Worm (Caenorhabditis elegans): ENCODE measurements around the gene Y81G3A.4.
"Not testable (repeated sequence)": the region's sequence is repeated elsewhere in the genome, so short reads cannot be mapped to it uniquely, and the experiment has no call there.

Y81G3A.4 gene

ce11 chrII:13078848-13079428 is 12.3 kb upstream of the Y81G3A.4 start, which contains the start of gene F42G4.6:
Gene F42G4.6, plus strand, starts transcription at chrII:13079378.
- TF ChIP-seq W03F9.2 (tag; optimal IDR thresholded peaks at IDR 0.05) (no peak), dao-5 (tag; optimal IDR thresholded peaks at IDR 0.05) (no peak), him-1 (tag; optimal IDR thresholded peaks at IDR 0.05) (no peak)

- TF ChIP-seq dao-5, him-1, W03F9.2 (tag; optimal IDR thresholded peaks at IDR 0.05): not testable (repeated sequence)
Measured at ce11 chrII:13080607-13081006, 10.6 kb upstream of the Y81G3A.4 start, which contains the start of gene Y81G3A.2. Gene Y81G3A.2, plus strand, starts transcription at chrII:13080907.

- TF ChIP-seq him-1, dao-5, W03F9.2 (tag; optimal IDR thresholded peaks at IDR 0.05): not testable (repeated sequence)
Measured at ce11 chrII:13082403-13082802, 8.8 kb upstream of the Y81G3A.4 start, which contains the start of gene Y81G3A.6. Gene Y81G3A.6, minus strand, starts transcription at chrII:13082503.

- TF ChIP-seq dao-5 (tag; optimal IDR thresholded peaks at IDR 0.05) (no peak), him-1 (tag; optimal IDR thresholded peaks at IDR 0.05) (no peak), W03F9.2 (tag; optimal IDR thresholded peaks at IDR 0.05) (no peak)
Measured at ce11 chrII:13083752-13084214, 7.4 kb upstream of the Y81G3A.4 start, which contains the start of the genes Y81G3A.1 and gcn-2. Gene Y81G3A.1, minus strand, starts transcription at chrII:13083926. Gene gcn-2, plus strand, starts transcription at chrII:13084164.

ce11 chrII:13085951-13086350 is 5.3 kb upstream of the Y81G3A.4 start:
- TF ChIP-seq him-1 (tag; optimal IDR thresholded peaks at IDR 0.05) (no peak), dao-5 (tag; optimal IDR thresholded peaks at IDR 0.05) (no peak), W03F9.2 (tag; optimal IDR thresholded peaks at IDR 0.05) (no peak)

- TF ChIP-seq W03F9.2 (tag; optimal IDR thresholded peaks at IDR 0.05) (no peak), him-1 (tag; optimal IDR thresholded peaks at IDR 0.05) (no peak), dao-5 (tag; optimal IDR thresholded peaks at IDR 0.05) (no peak)
Measured at ce11 chrII:13091857-13092256, 634 bp downstream of the Y81G3A.4 start.

ce11 chrII:13096345-13096744 is 5.1 kb downstream of the Y81G3A.4 start:
- TF ChIP-seq W03F9.2 (tag; optimal IDR thresholded peaks at IDR 0.05) = no peak

- no peak for TF ChIP-seq dao-5 (tag; optimal IDR thresholded peaks at IDR 0.05)
- TF ChIP-seq W03F9.2 (tag; optimal IDR thresholded peaks at IDR 0.05) = no peak
- TF ChIP-seq him-1 (tag; optimal IDR thresholded peaks at IDR 0.05) = no peak
Measured at ce11 chrII:13098175-13098574, 7.0 kb downstream of the Y81G3A.4 start, which contains the start of gene col-86. Gene col-86, minus strand, starts transcription at chrII:13098275.

ce11 chrII:13107719-13108118 is 16.5 kb downstream of the Y81G3A.4 start, which contains the start of gene pqn-32:
Gene pqn-32, plus strand, starts transcription at chrII:13108019.
- TF ChIP-seq dao-5 (tag; optimal IDR thresholded peaks at IDR 0.05) = no peak
- TF ChIP-seq him-1 (tag; optimal IDR thresholded peaks at IDR 0.05) = no peak
- TF ChIP-seq W03F9.2 (tag; optimal IDR thresholded peaks at IDR 0.05) = no peak

ce11 chrII:13116710-13117109 is 25.5 kb downstream of the Y81G3A.4 start, which contains the start of gene rict-1:
Gene rict-1, minus strand, starts transcription at chrII:13116810.
- TF ChIP-seq him-1 (tag; optimal IDR thresholded peaks at IDR 0.05) (no peak), dao-5 (tag; optimal IDR thresholded peaks at IDR 0.05) (no peak), W03F9.2 (tag; optimal IDR thresholded peaks at IDR 0.05) (no peak)

- peak; percentile 82 for TF ChIP-seq W03F9.2 (tag; optimal IDR thresholded peaks at IDR 0.05)
- TF ChIP-seq dao-5 (tag; optimal IDR thresholded peaks at IDR 0.05) = no peak
Measured at ce11 chrII:13117135-13117534, 25.9 kb downstream of the Y81G3A.4 start, which contains the start of gene gfm-1. Gene gfm-1, plus strand, starts transcription at chrII:13117483.

- TF ChIP-seq W03F9.2 (tag; optimal IDR thresholded peaks at IDR 0.05) = no peak
Measured at ce11 chrII:13122720-13123119, 31.5 kb downstream of the Y81G3A.4 start, which contains the start of gene bath-45. Gene bath-45, plus strand, starts transcription at chrII:13123020.

- TF ChIP-seq him-1 (tag; optimal IDR thresholded peaks at IDR 0.05) (no peak), dao-5 (tag; optimal IDR thresholded peaks at IDR 0.05) (no peak), W03F9.2 (tag; optimal IDR thresholded peaks at IDR 0.05) (no peak)
Measured at ce11 chrII:13129602-13130001, 38.4 kb downstream of the Y81G3A.4 start, which contains the start of gene F29C12.6. Gene F29C12.6, plus strand, starts transcription at chrII:13129902.

ce11 chrII:13130576-13130975 is 39.4 kb downstream of the Y81G3A.4 start:
- no peak for TF ChIP-seq dao-5 (tag; optimal IDR thresholded peaks at IDR 0.05)

ce11 chrII:13139573-13139972 is 48.4 kb downstream of the Y81G3A.4 start:
- TF ChIP-seq him-1 (tag; optimal IDR thresholded peaks at IDR 0.05) (no peak), W03F9.2 (tag; optimal IDR thresholded peaks at IDR 0.05) (no peak), dao-5 (tag; optimal IDR thresholded peaks at IDR 0.05) (no peak)

Measured in whole organism, L4/young adult.